Worm (Caenorhabditis elegans) whole organism, young adult: ENCODE measurements around the gene C01G5.3.

Experiments used
- F55B11.4 ChIP-seq: sonication (generic microtip); optimal IDR thresholded peaks from 2 replicates; lab custom pipeline; 2016; ENCODE audit warnings: missing compliant biosample characterization, missing genetic modification characterization, borderline replicate concordance; ENCODE audit not compliant: insufficient read depth
- K12H6.12 ChIP-seq: fragments of 200-800 bp; sonication (Bioruptor generic); optimal IDR thresholded peaks from 2 replicates; lab custom pipeline; 2018; ENCODE audit warnings: mild to moderate bottlenecking, missing genetic modification characterization, missing compliant biosample characterization
- Y79H2A.3 ChIP-seq: fragments of 200-800 bp; sonication (Bioruptor generic); conservative IDR thresholded peaks from 2 replicates; pipeline ENCODE4 v1.3.6; 2022; ENCODE audit warnings: missing genetic modification reagents, missing genetic modification characterization, missing compliant biosample characterization
- attf-3 ChIP-seq: fragments of 200-800 bp; sonication (Bioruptor generic); conservative IDR thresholded peaks from 2 replicates; pipeline ENCODE4 v1.3.6; 2022; ENCODE audit warnings: missing genetic modification reagents, missing genetic modification characterization, missing compliant biosample characterization
- mcd-1 ChIP-seq: fragments of 200-800 bp; sonication (Bioruptor generic); IDR thresholded peaks from 2 replicates; pipeline ENCODE4 v1.3.6; 2022; ENCODE audit warnings: missing genetic modification reagents, missing genetic modification characterization, missing compliant biosample characterization
- nfya-1 ChIP-seq: sonication (generic microtip); optimal IDR thresholded peaks from 2 replicates; lab custom pipeline; 2017; ENCODE audit warnings: antibody characterized with exemption, missing compliant biosample characterization, missing genetic modification characterization, borderline replicate concordance; ENCODE audit not compliant: insufficient read depth
- nhr-90 ChIP-seq: sonication (generic microtip); optimal IDR thresholded peaks from 2 replicates; lab custom pipeline; 2016; ENCODE audit warnings: missing genotype, mild to moderate bottlenecking, missing genetic modification characterization, missing compliant biosample characterization
- rec-8 ChIP-seq, 2 experiments: sonication (generic microtip); optimal IDR thresholded peaks; 2 replicates each; lab custom pipeline; 2016; ENCODE audit warnings: mild to moderate bottlenecking in 2 of 2, missing genetic modification characterization in 2 of 2, missing genetic modification reagents in 2 of 2, missing genotype in 2 of 2, missing biosample characterization in 1 of 2, missing compliant biosample characterization in 1 of 2, moderate library complexity in 1 of 2
- sea-2 ChIP-seq: fragments of 200-800 bp; sonication (Bioruptor generic); IDR thresholded peaks from 2 replicates; pipeline ENCODE4 v1.3.6; 2022; ENCODE audit warnings: missing genetic modification characterization, missing compliant biosample characterization
- unc-62 ChIP-seq: fragments of 150-350 bp; optimal IDR thresholded peaks from 2 replicates; lab custom pipeline; 2014; ENCODE audit warnings: missing biosample characterization, missing genetic modification reagents, missing genetic modification characterization

DNA sequence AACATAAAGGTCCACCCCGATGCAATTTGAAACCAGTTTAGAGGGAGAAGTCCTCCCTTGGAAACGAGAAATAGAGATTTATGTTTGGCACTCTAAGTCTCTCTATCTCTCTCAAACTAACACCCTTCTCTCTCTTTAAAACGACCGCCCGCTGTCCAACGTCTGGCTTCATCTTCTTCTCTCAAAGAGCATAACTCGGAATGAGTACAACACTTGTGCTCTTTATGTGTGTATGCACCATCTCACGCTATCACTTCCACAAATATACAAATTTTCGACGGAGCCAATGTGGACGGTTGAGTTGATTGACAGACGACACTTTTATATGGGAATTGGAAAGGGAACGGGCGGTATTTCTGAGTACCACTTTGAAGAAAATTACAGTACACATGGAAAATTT is 38.3 kb downstream of the C01G5.3 start:
- TF ChIP-seq F55B11.4 (no peak), Y79H2A.3 (no peak), sea-2 (GFP tag; lab: Robert Waterston, UW) (no peak), mcd-1 (no peak), rec-8 (tag; optimal IDR thresholded peaks at IDR 0.05; lab: Kevin White, UChicago) (no peak), unc-62 (no peak), nhr-90 (tag; lab: Kevin White, UChicago) (no peak), nfya-1 (no peak), attf-3 (GFP tag; lab: Robert Waterston, UW) (no peak), K12H6.12 (tag; lab: Kevin White, UChicago) (no peak)
